Worm (Caenorhabditis elegans): Measurements from ENCODE around the gene W02B12.16.

W02B12.16 gene

ce11 chrII:11484600-11484999 lies 8.3 kb upstream of the W02B12.16 start (continued):
- TF ChIP-seq Y22D7AL.16 (tag; optimal IDR thresholded peaks at IDR 0.05), result peak; percentile 98
- peak; percentile 37 for TF ChIP-seq rnt-1 (tag; optimal IDR thresholded peaks at IDR 0.05)
- peak; percentile 96 for TF ChIP-seq ttx-3 (tag; optimal IDR thresholded peaks at IDR 0.05)
- TF ChIP-seq K02D7.2 (tag; optimal IDR thresholded peaks at IDR 0.05), result peak; percentile 96
- peak; percentile 96 for TF ChIP-seq fkh-6 (tag; optimal IDR thresholded peaks at IDR 0.05)
- TF ChIP-seq ceh-2 (tag; optimal IDR thresholded peaks at IDR 0.05), result peak; percentile 86
- peak; percentile 97 for TF ChIP-seq ceh-24 (tag; optimal IDR thresholded peaks at IDR 0.05)
- peak; percentile 88 for TF ChIP-seq hlh-8 (tag; optimal IDR thresholded peaks at IDR 0.05)
- TF ChIP-seq unc-3 (GFP tag; conservative IDR thresholded peaks at IDR 0.05), result peak; percentile 91
- TF ChIP-seq unc-3 (tag; optimal IDR thresholded peaks at IDR 0.05), result peak; percentile 92
- TF ChIP-seq F13H6.1 (tag; optimal IDR thresholded peaks at IDR 0.05), result peak; percentile 95
- TF ChIP-seq ceh-6 (GFP tag; optimal IDR thresholded peaks at IDR 0.05), result peak; percentile 96
- peak; percentile 86 for TF ChIP-seq sdc-2 (tag; optimal IDR thresholded peaks at IDR 0.05)
- peak; percentile 97 for TF ChIP-seq gmeb-2 (tag; optimal IDR thresholded peaks at IDR 0.05)
- peak; percentile 85 for TF ChIP-seq C08G9.2 (tag; optimal IDR thresholded peaks at IDR 0.05)
- peak; percentile 88 for TF ChIP-seq dve-1 (tag; optimal IDR thresholded peaks at IDR 0.05)
- peak; percentile 97 for TF ChIP-seq syd-9 (tag; optimal IDR thresholded peaks at IDR 0.05)
- peak; percentile 89 for TF ChIP-seq ahr-1 (tag; optimal IDR thresholded peaks at IDR 0.05)
- TF ChIP-seq ceh-30 (tag; optimal IDR thresholded peaks at IDR 0.05), result peak; percentile 72
- TF ChIP-seq pros-1 (tag; optimal IDR thresholded peaks at IDR 0.05), result no peak
- TF ChIP-seq lin-11 (tag; optimal IDR thresholded peaks at IDR 0.05), result peak; percentile 94
- peak; percentile 97 for TF ChIP-seq pat-9 (tag; optimal IDR thresholded peaks at IDR 0.05)
- TF ChIP-seq ceh-31 (tag; optimal IDR thresholded peaks at IDR 0.05), result peak; percentile 85
- peak; percentile 53 for TF ChIP-seq elt-4 (tag; optimal IDR thresholded peaks at IDR 0.05)
- TF ChIP-seq hlh-15 (tag; optimal IDR thresholded peaks at IDR 0.05), result peak; percentile 96
- TF ChIP-seq eyg-1 (tag; optimal IDR thresholded peaks at IDR 0.05), result peak; percentile 95

DNA sequence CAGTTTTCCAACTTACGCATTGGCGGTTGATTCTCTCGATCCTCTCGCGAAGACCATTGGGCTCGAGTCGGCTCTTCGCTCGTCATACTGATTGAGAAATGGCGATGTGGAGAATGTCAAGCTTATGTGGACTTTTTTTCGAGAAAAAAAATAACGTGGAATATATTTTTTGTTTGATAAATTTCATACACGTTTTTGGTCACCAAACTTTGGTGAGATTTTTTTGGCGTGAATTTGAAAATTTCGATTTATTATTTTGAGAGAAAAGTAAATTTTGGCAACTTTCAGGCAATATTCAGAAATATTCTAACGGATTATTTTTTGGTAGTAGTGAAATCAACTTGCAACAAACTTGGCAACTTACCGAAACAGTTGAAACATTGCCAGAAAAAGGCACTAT lies 2.8 kb upstream of the W02B12.16 start, which contains the start of gene W02B12.12:
W02B12.12 (minus strand) TSS at position 101 of the 400 bp plus-strand sequence.
- no peak for TF ChIP-seq pax-1 (tag; optimal IDR thresholded peaks at IDR 0.05)
- TF ChIP-seq nhr-232 (tag; optimal IDR thresholded peaks at IDR 0.05), result no peak
- no peak for TF ChIP-seq lin-11 (tag; optimal IDR thresholded peaks at IDR 0.05)
- no peak for TF ChIP-seq ttx-3 (tag; optimal IDR thresholded peaks at IDR 0.05)
- TF ChIP-seq pha-4 (tag; optimal IDR thresholded peaks at IDR 0.05), result no peak

DNA sequence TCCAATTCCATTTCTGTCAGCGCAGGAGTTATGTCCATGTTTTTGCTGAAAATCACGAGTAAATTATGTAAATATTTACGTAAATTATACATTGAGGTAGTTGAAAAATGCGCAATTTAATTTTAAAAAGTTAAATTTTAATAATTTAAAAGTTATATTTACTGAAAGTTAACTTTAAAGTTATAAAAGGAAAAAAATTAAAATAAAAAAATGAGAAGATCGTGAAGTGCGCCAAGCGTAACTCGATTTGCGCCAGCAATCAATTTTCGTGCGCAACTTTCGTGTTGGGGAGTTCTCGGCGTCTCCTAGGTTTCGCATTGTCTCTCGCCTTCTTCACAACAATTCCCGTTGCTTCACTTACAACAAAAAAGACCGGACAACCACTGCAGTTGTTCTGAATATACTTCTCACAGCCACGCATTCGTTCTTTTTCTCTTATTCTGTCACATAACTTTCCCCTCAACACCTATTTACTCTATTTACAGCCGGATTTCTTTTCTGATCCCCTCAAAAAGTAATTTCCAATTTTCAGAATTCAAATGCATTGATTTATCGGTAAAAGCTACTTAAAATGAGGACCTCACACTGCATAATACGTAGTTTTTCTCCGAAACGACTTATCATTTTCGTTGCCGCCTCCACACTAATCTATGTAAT lies 2.7 kb downstream of the W02B12.16 start, which contains the start of the genes metl-1 and W02B12.11:
metl-1 (minus strand) TSS at position 51 of the 657 bp plus-strand sequence.
W02B12.11 (plus strand) TSS at position 337 of the 657 bp plus-strand sequence.
- TF ChIP-seq nhr-11 (tag; optimal IDR thresholded peaks at IDR 0.05) (no peak), ceh-19 (GFP tag; optimal IDR thresholded peaks at IDR 0.05) (no peak), mec-3 (tag; optimal IDR thresholded peaks at IDR 0.05; ENCODE audit: borderline replicate concordance) (no peak), ceh-2 (tag; optimal IDR thresholded peaks at IDR 0.05) (no peak), fkh-10 (GFP tag; optimal IDR thresholded peaks at IDR 0.05) (no peak), syd-9 (tag; optimal IDR thresholded peaks at IDR 0.05) (peak; percentile 34), pat-9 (tag; optimal IDR thresholded peaks at IDR 0.05) (peak; percentile 50), nfya-1 (tag; optimal IDR thresholded peaks at IDR 0.05) (peak; percentile 62), ceh-48 (tag; optimal IDR thresholded peaks at IDR 0.05) (peak; percentile 14), npax-4 (tag; optimal IDR thresholded peaks at IDR 0.05) (no peak), hlh-8 (tag; optimal IDR thresholded peaks at IDR 0.05) (peak; percentile 7), odd-2 (tag; optimal IDR thresholded peaks at IDR 0.05) (no peak), unc-86 (tag; optimal IDR thresholded peaks at IDR 0.05) (peak; percentile 19), unc-55 (GFP tag; optimal IDR thresholded peaks at IDR 0.05) (no peak), unc-3 (GFP tag; conservative IDR thresholded peaks at IDR 0.05) (0 out of 2 replicates have a peak, but pooled peaks have one; percentile 24), unc-3 (tag; optimal IDR thresholded peaks at IDR 0.05) (no peak), ztf-16 (tag; optimal IDR thresholded peaks at IDR 0.05) (no peak), tbx-2 (tag; optimal IDR thresholded peaks at IDR 0.05) (peak; percentile 46), gmeb-2 (tag; optimal IDR thresholded peaks at IDR 0.05) (no peak), Y22D7AL.16 (tag; optimal IDR thresholded peaks at IDR 0.05) (peak; percentile 26), sdc-2 (tag; optimal IDR thresholded peaks at IDR 0.05) (peak; percentile 6), pros-1 (tag; optimal IDR thresholded peaks at IDR 0.05) (no peak), pag-3 (tag; optimal IDR thresholded peaks at IDR 0.05; ENCODE audit: borderline replicate concordance) (no peak), hlh-6 (tag; optimal IDR thresholded peaks at IDR 0.05) (no peak), fax-1 (tag; optimal IDR thresholded peaks at IDR 0.05) (peak; percentile 13), unc-42 (tag; optimal IDR thresholded peaks at IDR 0.05) (peak; percentile 3), dve-1 (tag; optimal IDR thresholded peaks at IDR 0.05) (no peak), ceh-14 (tag; optimal IDR thresholded peaks at IDR 0.05) (peak; percentile 20), tbx-7 (tag; optimal IDR thresholded peaks at IDR 0.05) (no peak), C38D4.7 (GFP tag; optimal IDR thresholded peaks at IDR 0.05) (no peak)

Measured in whole organism, late embryonic.